Worm (Caenorhabditis elegans) whole organism, L4 larva: ENCODE results near the gene F42A9.8.

Experiments used
- ceh-32 ChIP-seq: sonication (generic microtip); optimal IDR thresholded peaks from 2 replicates; lab custom pipeline; 2016; ENCODE audit warnings: mild to moderate bottlenecking, missing genetic modification characterization, missing compliant biosample characterization; ENCODE audit not compliant: poor library complexity
- dpl-1 ChIP-seq: fragments of 150-350 bp; optimal IDR thresholded peaks from 2 replicates; lab custom pipeline; 2014; ENCODE audit warnings: missing biosample characterization, missing genetic modification reagents, missing genetic modification characterization
- hif-1 ChIP-seq, 2 experiments: sonication (generic microtip); optimal IDR thresholded peaks; 2 replicates each; lab custom pipeline; 2016 to 2017; ENCODE audit warnings: missing compliant biosample characterization in 2 of 2, missing genetic modification characterization in 2 of 2, missing genetic modification reagents in 2 of 2, missing genotype in 2 of 2, mild to moderate bottlenecking in 1 of 2
- mdt-29 ChIP-seq: fragments of 200-800 bp; sonication (Bioruptor generic); IDR thresholded peaks from 2 replicates; pipeline ENCODE4 v1.3.6; 2022; ENCODE audit warnings: missing genetic modification reagents, missing genetic modification characterization, missing compliant biosample characterization
- nhr-25 ChIP-seq: sonication (generic microtip); optimal IDR thresholded peaks from 2 replicates; lab custom pipeline; 2017; ENCODE audit warnings: missing genetic modification characterization, mild to moderate bottlenecking, missing compliant biosample characterization, antibody characterized with exemption, moderate library complexity, borderline replicate concordance; ENCODE audit not compliant: insufficient read depth
- nhr-48 ChIP-seq: sonication (generic microtip); optimal IDR thresholded peaks from 2 replicates; lab custom pipeline; 2016; ENCODE audit warnings: mild to moderate bottlenecking, missing genetic modification characterization, missing compliant biosample characterization
- pha-4 ChIP-seq, 2 experiments: fragments of 150-350 bp in 1 of 2; fragments of 200-800 bp in 1 of 2; sonication (Bioruptor generic) in 1 of 2; IDR thresholded peaks in 1 of 2; optimal IDR thresholded peaks in 1 of 2; 2 replicates each; pipeline versions ENCODE4 v1.3.6 to Lab custom; 2014 to 2022; ENCODE audit warnings: missing genetic modification characterization in 2 of 2, missing genetic modification reagents in 2 of 2, missing biosample characterization in 1 of 2, missing compliant biosample characterization in 1 of 2
- snpc-4 ChIP-seq: fragments of 150-350 bp; optimal IDR thresholded peaks from 2 replicates; lab custom pipeline; 2014; ENCODE audit warnings: missing biosample characterization, missing genetic modification characterization

ce11 chrIV:8608204-8608603, 10.4 kb downstream of the F42A9.8 start:
- no peak for TF ChIP-seq pha-4 (GFP tag; IDR thresholded peaks at IDR 0.05; lab: Robert Waterston, UW)
- TF ChIP-seq pha-4 (tag; optimal IDR thresholded peaks at IDR 0.05; lab: Kevin White, UChicago) = no peak
- no peak for TF ChIP-seq mdt-29
- TF ChIP-seq nhr-48 (tag; lab: Kevin White, UChicago) = no peak
- TF ChIP-seq ceh-32 (tag; lab: Kevin White, UChicago) = no peak
- TF ChIP-seq nhr-25 (tag; lab: Kevin White, UChicago) = no peak
- TF ChIP-seq hif-1 (tag; optimal IDR thresholded peaks at IDR 0.05; lab: Kevin White, UChicago) = no peak
- no peak for TF ChIP-seq snpc-4 (tag; lab: Kevin White, UChicago)
- TF ChIP-seq dpl-1 = no peak
